Fruit fly (Drosophila melanogaster) whole organism, wandering third instar larva: ENCODE results near the gene CG12320.

Source experiments
- Abd-B ChIP-seq: fragments of >200 bp; optimal IDR thresholded peaks from 2 replicates; lab custom pipeline; 2017; ENCODE audit warnings: missing biosample characterization, missing genetic modification characterization
- CG32264 ChIP-seq: fragments of 200-800 bp; sonication (Bioruptor generic); optimal IDR thresholded peaks from 2 replicates; lab custom pipeline; 2016; ENCODE audit warnings: missing biosample characterization, missing genetic modification characterization
- CG9705 ChIP-seq: fragments of 200-800 bp; sonication (Bioruptor generic); optimal IDR thresholded peaks from 2 replicates; lab custom pipeline; 2018; ENCODE audit warnings: missing biosample characterization, mild to moderate bottlenecking, missing genetic modification characterization
- Dfd ChIP-seq: fragments of >200 bp; optimal IDR thresholded peaks from 2 replicates; lab custom pipeline; 2017; ENCODE audit warnings: missing biosample characterization, missing genetic modification characterization
- Dif ChIP-seq: fragments of 200-275, 200-300 bp; sonication (Bioruptor generic); optimal IDR thresholded peaks from 2 replicates; lab custom pipeline; 2018; ENCODE audit warnings: missing biosample characterization, missing genetic modification characterization; ENCODE audit not compliant: partially characterized antibody
- HLH106 ChIP-seq: fragments of 200-800 bp; optimal IDR thresholded peaks from 3 replicates; lab custom pipeline; 2019; ENCODE audit warnings: missing biosample characterization, mild to moderate bottlenecking, missing genetic modification characterization, moderate library complexity
- Hr78 ChIP-seq: fragments of >200 bp; optimal IDR thresholded peaks from 2 replicates; lab custom pipeline; 2017; ENCODE audit warnings: missing biosample characterization, missing genetic modification characterization
- Hr83 ChIP-seq: fragments of 200-300 bp; sonication (Bioruptor generic); optimal IDR thresholded peaks from 2 replicates; lab custom pipeline; 2016; ENCODE audit warnings: missing biosample characterization, mild to moderate bottlenecking, missing genetic modification characterization, moderate library complexity; ENCODE audit not compliant: poor library complexity, severe bottlenecking
- Jra ChIP-seq: sonication (Bioruptor generic); optimal IDR thresholded peaks from 2 replicates; lab custom pipeline; 2016; ENCODE audit warnings: missing biosample characterization, missing genetic modification characterization
- Mio ChIP-seq: sonication (Bioruptor generic); optimal IDR thresholded peaks from 2 replicates; lab custom pipeline; 2016; ENCODE audit warnings: missing biosample characterization, missing genetic modification characterization
- Myc ChIP-seq: fragments of >200 bp; optimal IDR thresholded peaks from 2 replicates; lab custom pipeline; 2017
- N ChIP-seq: fragments of >200 bp; optimal IDR thresholded peaks from 2 replicates; lab custom pipeline; 2018; ENCODE audit warnings: missing biosample characterization, missing external identifiers, missing genetic modification characterization
- OdsH ChIP-seq: fragments of 200-800 bp; sonication (Bioruptor generic); optimal IDR thresholded peaks from 2 replicates; lab custom pipeline; 2016; ENCODE audit warnings: missing biosample characterization, mild to moderate bottlenecking, missing genetic modification characterization
- Rel ChIP-seq, 2 experiments: fragments of 200-800 bp; sonication (Bioruptor generic) in 1 of 2; optimal IDR thresholded peaks; 2 replicates in 1 of 2; 3 replicates in 1 of 2; lab custom pipeline; 2016 to 2019; ENCODE audit warnings: mild to moderate bottlenecking in 2 of 2, missing biosample characterization in 2 of 2, missing genetic modification characterization in 2 of 2, moderate library complexity in 1 of 2
- Sp1 ChIP-seq: fragments of 200-800 bp; sonication (Bioruptor generic); optimal IDR thresholded peaks from 3 replicates; lab custom pipeline; 2019; ENCODE audit warnings: missing biosample characterization, mild to moderate bottlenecking, missing genetic modification characterization, moderate library complexity
- Vsx2 ChIP-seq: fragments of 200-300, 225-300 bp; sonication (Bioruptor generic); optimal IDR thresholded peaks from 2 replicates; lab custom pipeline; 2018; ENCODE audit warnings: missing biosample characterization, missing genetic modification characterization; ENCODE audit not compliant: partially characterized antibody
- br ChIP-seq: fragments of 200-800 bp; sonication (Bioruptor generic); optimal IDR thresholded peaks from 2 replicates; lab custom pipeline; 2016; ENCODE audit warnings: missing biosample characterization, missing genetic modification characterization
- brk ChIP-seq: fragments of 200-800 bp; sonication (Bioruptor generic); optimal IDR thresholded peaks from 2 replicates; lab custom pipeline; 2016; ENCODE audit warnings: missing biosample characterization, mild to moderate bottlenecking, missing genetic modification characterization
- dl ChIP-seq, 2 experiments: fragments of 175-275, 200-275 bp in 1 of 2; fragments of 200-275 bp in 1 of 2; sonication (Bioruptor generic); optimal IDR thresholded peaks; lab custom pipeline; 2018; ENCODE audit warnings: mild to moderate bottlenecking in 2 of 2, missing biosample characterization in 2 of 2, missing genetic modification characterization in 2 of 2, moderate library complexity in 2 of 2; ENCODE audit not compliant: partially characterized antibody in 2 of 2, insufficient read depth in 1 of 2
- dmrt93B ChIP-seq: fragments of 200-800 bp; sonication (Bioruptor generic); optimal IDR thresholded peaks from 2 replicates; lab custom pipeline; 2018; ENCODE audit warnings: missing biosample characterization, mild to moderate bottlenecking, missing genetic modification characterization
- dsf ChIP-seq: sonication (Bioruptor generic); optimal IDR thresholded peaks from 2 replicates; lab custom pipeline; 2016; ENCODE audit warnings: missing biosample characterization, missing genetic modification characterization, borderline replicate concordance
- ey ChIP-seq: fragments of 200-800 bp; sonication (Bioruptor generic); optimal IDR thresholded peaks from 2 replicates; lab custom pipeline; 2016; ENCODE audit warnings: missing biosample characterization, missing genetic modification characterization
- foxo ChIP-seq, 2 experiments: fragments of 200-800 bp; sonication (Bioruptor generic); optimal IDR thresholded peaks; 2 replicates in 1 of 2; 3 replicates in 1 of 2; lab custom pipeline; 2016 to 2017; ENCODE audit warnings: missing biosample characterization in 2 of 2, missing genetic modification characterization in 2 of 2
- fru ChIP-seq: fragments of 200-800 bp; sonication (Bioruptor generic); optimal IDR thresholded peaks from 3 replicates; lab custom pipeline; 2016; ENCODE audit warnings: missing biosample characterization, mild to moderate bottlenecking, missing genetic modification characterization
- h ChIP-seq: fragments of 200-800 bp; sonication (Bioruptor generic); optimal IDR thresholded peaks from 3 replicates; lab custom pipeline; 2016; ENCODE audit warnings: missing biosample characterization, mild to moderate bottlenecking, missing genetic modification characterization
- jim ChIP-seq: fragments of 175-275, 200-325 bp; sonication (Bioruptor generic); optimal IDR thresholded peaks from 2 replicates; lab custom pipeline; 2016; ENCODE audit warnings: missing biosample characterization, mild to moderate bottlenecking, missing genetic modification characterization
- lola ChIP-seq: fragments of >200 bp; optimal IDR thresholded peaks from 2 replicates; lab custom pipeline; 2017; ENCODE audit warnings: missing biosample characterization, missing genetic modification characterization
- pan ChIP-seq: fragments of >200 bp; optimal IDR thresholded peaks from 2 replicates; lab custom pipeline; 2017
- psq ChIP-seq: fragments of 200-800 bp; sonication (Bioruptor generic); optimal IDR thresholded peaks from 3 replicates; lab custom pipeline; 2017; ENCODE audit warnings: missing biosample characterization, mild to moderate bottlenecking, missing genetic modification characterization, moderate library complexity
- rgr ChIP-seq: fragments of 200-800 bp; sonication (Bioruptor generic); optimal IDR thresholded peaks from 3 replicates; lab custom pipeline; 2016; ENCODE audit warnings: missing biosample characterization, mild to moderate bottlenecking, missing genetic modification characterization
- sv ChIP-seq: fragments of 200-800 bp; sonication (Bioruptor generic); optimal IDR thresholded peaks from 3 replicates; lab custom pipeline; 2016; ENCODE audit warnings: missing biosample characterization, missing genetic modification characterization
- tai ChIP-seq: sonication (Bioruptor generic); optimal IDR thresholded peaks from 2 replicates; lab custom pipeline; 2016; ENCODE audit warnings: missing biosample characterization, missing genetic modification characterization
- woc ChIP-seq: sonication (Bioruptor generic); optimal IDR thresholded peaks from 2 replicates; lab custom pipeline; 2016; ENCODE audit warnings: missing biosample characterization, mild to moderate bottlenecking, missing genetic modification characterization

Gene CG12320

DNA sequence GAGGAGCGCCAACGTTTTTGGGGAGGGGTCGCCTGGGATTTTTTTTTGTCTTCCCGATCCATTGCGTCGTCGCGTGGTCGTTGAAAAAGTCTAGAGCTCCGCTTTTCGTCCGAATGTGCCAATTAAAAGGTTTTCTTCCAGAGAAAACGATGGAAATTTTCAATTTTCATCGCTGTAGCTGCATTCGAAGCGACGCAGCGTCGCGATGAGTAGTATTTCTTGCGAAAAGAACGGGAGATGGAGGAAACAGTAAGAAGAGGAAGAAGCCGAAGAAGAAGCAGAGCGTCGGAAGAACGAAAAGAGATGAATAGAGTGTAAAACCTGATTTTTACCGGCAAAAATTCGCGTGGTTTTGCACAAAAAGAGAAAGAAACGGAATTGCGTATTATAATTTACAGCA lies 9.5 kb downstream of the CG12320 start:
- TF ChIP-seq psq (GFP tag; lab: Kevin White, UChicago) (peak; percentile 84), foxo (GFP tag; optimal IDR thresholded peaks at IDR 0.05; lab: Kevin White, UChicago) (no peak), Dif (GFP tag; lab: Kevin White, UChicago) (peak; percentile 27), Mio (GFP tag; lab: Kevin White, UChicago) (no peak), Rel (GFP tag; optimal IDR thresholded peaks at IDR 0.05; lab: Kevin White, UChicago) (no peak), Rel (tag; optimal IDR thresholded peaks at IDR 0.05; lab: Kevin White, UChicago) (no peak)
- TF ChIP-seq, all 38 proteins: peak for 2

DNA sequence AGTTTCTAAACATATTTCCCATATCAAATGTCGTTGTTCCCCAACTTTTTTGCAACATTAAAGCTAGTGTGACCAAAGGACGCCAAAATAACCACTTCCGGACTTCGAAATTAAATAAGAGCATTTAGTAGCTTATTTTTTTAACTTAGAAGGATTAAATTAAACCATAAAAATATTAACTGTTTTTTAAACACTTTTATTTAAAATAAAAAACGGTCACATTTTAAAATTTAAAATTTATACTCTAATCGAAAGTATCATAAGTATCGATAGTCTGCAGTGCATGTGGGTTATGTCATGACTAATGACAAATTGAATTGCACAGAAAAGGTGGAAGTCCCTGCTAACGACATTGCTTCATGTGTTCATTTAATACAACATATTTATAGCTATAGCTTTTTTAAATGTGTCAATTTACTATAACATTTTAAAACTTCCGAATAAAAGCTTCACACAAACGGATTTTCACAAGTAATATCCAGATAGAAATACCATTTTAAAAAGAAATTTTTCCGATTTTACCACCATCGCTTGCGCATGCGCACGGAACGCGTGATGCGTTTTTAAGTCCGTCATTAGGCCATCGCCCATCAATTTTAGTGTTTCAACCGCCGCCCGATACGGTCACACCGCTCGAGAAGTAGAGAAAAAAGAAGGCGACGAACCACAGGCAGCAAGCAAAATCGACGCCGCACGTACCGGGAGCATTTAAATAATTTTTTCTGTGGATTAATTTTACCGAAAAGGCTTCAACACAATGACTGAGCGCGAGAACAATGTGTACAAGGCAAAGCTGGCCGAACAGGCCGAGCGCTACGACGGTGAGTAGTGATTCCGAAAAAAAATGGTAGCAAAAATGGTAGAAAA lies 10.2 kb downstream of the CG12320 start, which contains the start of the genes CG7156 and 14-3-3epsilon:
Gene CG7156, minus strand, starts transcription at position 71 of the 867 bp plus-strand sequence.
Gene 14-3-3epsilon, plus strand, starts transcription at position 443 of the 867 bp plus-strand sequence.
- TF ChIP-seq h (GFP tag; lab: Kevin White, UChicago) (peak; percentile 29), brk (no peak), ey (GFP tag; lab: Kevin White, UChicago) (peak; percentile 21), dl (GFP tag; optimal IDR thresholded peaks at IDR 0.05; lab: Kevin White, UChicago; ENCODE audit: insufficient read depth in 1 of 2, partially characterized antibody in 2 of 2) (no peak), psq (GFP tag; lab: Kevin White, UChicago) (no peak), fru (peak; percentile 28), N (no peak), OdsH (peak; percentile 37), Myc (lab: Kevin White, UChicago) (peak; percentile 70), Rel (GFP tag; optimal IDR thresholded peaks at IDR 0.05; lab: Kevin White, UChicago) (no peak), Rel (tag; optimal IDR thresholded peaks at IDR 0.05; lab: Kevin White, UChicago) (peak; percentile 94), foxo (GFP tag; optimal IDR thresholded peaks at IDR 0.05; lab: Kevin White, UChicago) (peak in 1 of 2 experiments; percentile 46), jim (GFP tag; lab: Kevin White, UChicago) (peak; percentile 64), Jra (GFP tag; lab: Kevin White, UChicago) (peak; percentile 39), Hr83 (peak; percentile 22), dmrt93B (GFP tag; lab: Kevin White, UChicago) (peak; percentile 17), Sp1 (GFP tag; lab: Kevin White, UChicago) (peak; percentile 42), HLH106 (tag; lab: Kevin White, UChicago) (peak; percentile 25), rgr (GFP tag; lab: Kevin White, UChicago) (peak; percentile 5), Vsx2 (GFP tag; lab: Kevin White, UChicago) (peak; percentile 87), woc (GFP tag; lab: Kevin White, UChicago) (peak; percentile 2), Hr78 (GFP tag; lab: Kevin White, UChicago) (no peak), sv (GFP tag; lab: Kevin White, UChicago) (peak; percentile 30), pan (no peak), Dif (GFP tag; lab: Kevin White, UChicago) (peak; percentile 71), br (no peak), Dfd (GFP tag; lab: Kevin White, UChicago) (no peak), CG9705 (GFP tag; lab: Kevin White, UChicago) (no peak), Abd-B (no peak), CG32264 (GFP tag; lab: Kevin White, UChicago) (no peak), lola (GFP tag; lab: Kevin White, UChicago) (no peak), Mio (GFP tag; lab: Kevin White, UChicago) (no peak), tai (GFP tag; lab: Kevin White, UChicago) (no peak)

- TF ChIP-seq psq (GFP tag; lab: Kevin White, UChicago) (no peak), brk (no peak), HLH106 (tag; lab: Kevin White, UChicago) (no peak), Dfd (GFP tag; lab: Kevin White, UChicago) (no peak), dsf (no peak), foxo (GFP tag; optimal IDR thresholded peaks at IDR 0.05; lab: Kevin White, UChicago) (no peak)
Measured at dm6 chr3R:18235879-18236278, 16.7 kb downstream of the CG12320 start, which contains the start of gene repo. repo (plus strand) TSS chr3R:18236192.
